Fruit fly (Drosophila melanogaster) S2 (cell line): Measurements from ENCODE around the gene COX5BL.

Source experiments
- CG8478 ChIP-seq: fragments of >200 bp; optimal IDR thresholded peaks from 2 replicates; lab custom pipeline; 2018
- CTCF ChIP-seq, 2 experiments: fragments of >200 bp; optimal IDR thresholded peaks; 2 replicates each; lab custom pipeline; 2018

- TF ChIP-seq CTCF (optimal IDR thresholded peaks at IDR 0.05; lab: Kevin White, UChicago), result no peak
- no peak for TF ChIP-seq CG8478
These were observed 19.4 kb upstream of the COX5BL start for dm6 chr2L:6539623-6540381.
